Fruit fly (Drosophila melanogaster): ENCODE results near the gene Marf.

DNA sequence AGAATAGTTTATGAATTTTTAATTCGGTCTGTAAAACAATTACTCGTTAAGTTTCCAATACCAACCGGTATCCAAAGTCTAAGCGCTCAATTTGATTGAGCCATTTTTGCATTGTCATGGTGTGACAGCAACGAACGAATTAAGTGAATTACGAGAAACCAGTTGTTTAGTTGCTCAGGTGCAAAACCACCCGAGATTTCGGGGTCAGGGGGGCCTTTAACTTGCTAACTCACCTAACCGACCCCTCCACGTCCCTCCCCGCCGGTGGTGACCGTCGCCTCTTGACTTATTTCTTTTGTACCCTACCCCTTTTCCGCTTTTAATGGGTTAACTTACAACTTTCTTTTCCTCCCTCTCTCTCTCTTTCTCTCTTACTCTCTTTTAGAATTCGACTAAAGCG, 24.1 kb upstream of the Marf start:
- no peak for TF ChIP-seq chinmo (GFP tag; IDR thresholded peaks at IDR 0.05; ENCODE audit: partially characterized antibody)
- no peak for TF ChIP-seq knrl (GFP tag; IDR thresholded peaks at IDR 0.05; ENCODE audit: partially characterized antibody)
- no peak for TF ChIP-seq dm (GFP tag; optimal IDR thresholded peaks at IDR 0.05)
- no peak for TF ChIP-seq zen2 (GFP tag; IDR thresholded peaks at IDR 0.05; ENCODE audit: partially characterized antibody)
- TF ChIP-seq sd (tag; optimal IDR thresholded peaks at IDR 0.05) = no peak
- TF ChIP-seq E2f2 (GFP tag; IDR thresholded peaks at IDR 0.05) = no peak
- no peak for TF ChIP-seq so (GFP tag; IDR thresholded peaks at IDR 0.05)
- no peak for TF ChIP-seq croc (GFP tag; conservative IDR thresholded peaks at IDR 0.05)
- TF ChIP-seq CG7372 (GFP tag; IDR thresholded peaks at IDR 0.05) = no peak
- no peak for TF ChIP-seq NfI (GFP tag; optimal IDR thresholded peaks at IDR 0.05)
- TF ChIP-seq CG12744 (GFP tag; optimal IDR thresholded peaks at IDR 0.05) = no peak
- no peak for TF ChIP-seq CG4707 (GFP tag; optimal IDR thresholded peaks at IDR 0.05)

Data from whole organism, embryonic.